Fruit fly (Drosophila melanogaster) whole organism, wandering third instar larva: Measurements from ENCODE around the gene CG31817.
A peak's percentile ranks its signal among the peaks of the same experiment; 100 is the strongest.

Source experiments
- Abd-B ChIP-seq: fragments of >200 bp; optimal IDR thresholded peaks from 2 replicates; lab custom pipeline; 2017; ENCODE audit warnings: missing biosample characterization, missing genetic modification characterization
- CG32264 ChIP-seq: fragments of 200-800 bp; sonication (Bioruptor generic); optimal IDR thresholded peaks from 2 replicates; lab custom pipeline; 2016; ENCODE audit warnings: missing biosample characterization, missing genetic modification characterization
- CG9705 ChIP-seq: fragments of 200-800 bp; sonication (Bioruptor generic); optimal IDR thresholded peaks from 2 replicates; lab custom pipeline; 2018; ENCODE audit warnings: missing biosample characterization, mild to moderate bottlenecking, missing genetic modification characterization
- CrebA ChIP-seq: fragments of 200-800 bp; sonication (Bioruptor generic); optimal IDR thresholded peaks from 2 replicates; lab custom pipeline; 2016; ENCODE audit warnings: missing biosample characterization, mild to moderate bottlenecking, missing genetic modification characterization, borderline replicate concordance
- Dfd ChIP-seq: fragments of >200 bp; optimal IDR thresholded peaks from 2 replicates; lab custom pipeline; 2017; ENCODE audit warnings: missing biosample characterization, missing genetic modification characterization
- Dif ChIP-seq: fragments of 200-275, 200-300 bp; sonication (Bioruptor generic); optimal IDR thresholded peaks from 2 replicates; lab custom pipeline; 2018; ENCODE audit warnings: missing biosample characterization, missing genetic modification characterization; ENCODE audit not compliant: partially characterized antibody
- GATAd ChIP-seq: sonication (Bioruptor generic); optimal IDR thresholded peaks from 2 replicates; lab custom pipeline; 2016; ENCODE audit warnings: missing biosample characterization, missing genetic modification characterization
- HLH106 ChIP-seq: fragments of 200-800 bp; optimal IDR thresholded peaks from 3 replicates; lab custom pipeline; 2019; ENCODE audit warnings: missing biosample characterization, mild to moderate bottlenecking, missing genetic modification characterization, moderate library complexity
- Hnf4 ChIP-seq: fragments of 200-800 bp; sonication (Bioruptor generic); optimal IDR thresholded peaks from 2 replicates; lab custom pipeline; 2016; ENCODE audit warnings: missing biosample characterization, mild to moderate bottlenecking, missing genetic modification characterization
- Hr78 ChIP-seq: fragments of >200 bp; optimal IDR thresholded peaks from 2 replicates; lab custom pipeline; 2017; ENCODE audit warnings: missing biosample characterization, missing genetic modification characterization
- Hr83 ChIP-seq: fragments of 200-300 bp; sonication (Bioruptor generic); optimal IDR thresholded peaks from 2 replicates; lab custom pipeline; 2016; ENCODE audit warnings: missing biosample characterization, mild to moderate bottlenecking, missing genetic modification characterization, moderate library complexity; ENCODE audit not compliant: poor library complexity, severe bottlenecking
- Jra ChIP-seq: sonication (Bioruptor generic); optimal IDR thresholded peaks from 2 replicates; lab custom pipeline; 2016; ENCODE audit warnings: missing biosample characterization, missing genetic modification characterization
- Mio ChIP-seq: sonication (Bioruptor generic); optimal IDR thresholded peaks from 2 replicates; lab custom pipeline; 2016; ENCODE audit warnings: missing biosample characterization, missing genetic modification characterization
- N ChIP-seq: fragments of >200 bp; optimal IDR thresholded peaks from 2 replicates; lab custom pipeline; 2018; ENCODE audit warnings: missing biosample characterization, missing external identifiers, missing genetic modification characterization
- OdsH ChIP-seq: fragments of 200-800 bp; sonication (Bioruptor generic); optimal IDR thresholded peaks from 2 replicates; lab custom pipeline; 2016; ENCODE audit warnings: missing biosample characterization, mild to moderate bottlenecking, missing genetic modification characterization
- Rel ChIP-seq, 2 experiments: fragments of 200-800 bp; sonication (Bioruptor generic) in 1 of 2; optimal IDR thresholded peaks; 2 replicates in 1 of 2; 3 replicates in 1 of 2; lab custom pipeline; 2016 to 2019; ENCODE audit warnings: mild to moderate bottlenecking in 2 of 2, missing biosample characterization in 2 of 2, missing genetic modification characterization in 2 of 2, moderate library complexity in 1 of 2
- Sp1 ChIP-seq: fragments of 200-800 bp; sonication (Bioruptor generic); optimal IDR thresholded peaks from 3 replicates; lab custom pipeline; 2019; ENCODE audit warnings: missing biosample characterization, mild to moderate bottlenecking, missing genetic modification characterization, moderate library complexity
- br ChIP-seq: fragments of 200-800 bp; sonication (Bioruptor generic); optimal IDR thresholded peaks from 2 replicates; lab custom pipeline; 2016; ENCODE audit warnings: missing biosample characterization, missing genetic modification characterization
- brk ChIP-seq: fragments of 200-800 bp; sonication (Bioruptor generic); optimal IDR thresholded peaks from 2 replicates; lab custom pipeline; 2016; ENCODE audit warnings: missing biosample characterization, mild to moderate bottlenecking, missing genetic modification characterization
- dl ChIP-seq, 2 experiments: fragments of 175-275, 200-275 bp in 1 of 2; fragments of 200-275 bp in 1 of 2; sonication (Bioruptor generic); optimal IDR thresholded peaks; lab custom pipeline; 2018; ENCODE audit warnings: mild to moderate bottlenecking in 2 of 2, missing biosample characterization in 2 of 2, missing genetic modification characterization in 2 of 2, moderate library complexity in 2 of 2; ENCODE audit not compliant: partially characterized antibody in 2 of 2, insufficient read depth in 1 of 2
- dmrt93B ChIP-seq: fragments of 200-800 bp; sonication (Bioruptor generic); optimal IDR thresholded peaks from 2 replicates; lab custom pipeline; 2018; ENCODE audit warnings: missing biosample characterization, mild to moderate bottlenecking, missing genetic modification characterization
- dsf ChIP-seq: sonication (Bioruptor generic); optimal IDR thresholded peaks from 2 replicates; lab custom pipeline; 2016; ENCODE audit warnings: missing biosample characterization, missing genetic modification characterization, borderline replicate concordance
- ey ChIP-seq: fragments of 200-800 bp; sonication (Bioruptor generic); optimal IDR thresholded peaks from 2 replicates; lab custom pipeline; 2016; ENCODE audit warnings: missing biosample characterization, missing genetic modification characterization
- foxo ChIP-seq, 2 experiments: fragments of 200-800 bp; sonication (Bioruptor generic); optimal IDR thresholded peaks; 2 replicates in 1 of 2; 3 replicates in 1 of 2; lab custom pipeline; 2016 to 2017; ENCODE audit warnings: missing biosample characterization in 2 of 2, missing genetic modification characterization in 2 of 2
- fru ChIP-seq: fragments of 200-800 bp; sonication (Bioruptor generic); optimal IDR thresholded peaks from 3 replicates; lab custom pipeline; 2016; ENCODE audit warnings: missing biosample characterization, mild to moderate bottlenecking, missing genetic modification characterization
- h ChIP-seq: fragments of 200-800 bp; sonication (Bioruptor generic); optimal IDR thresholded peaks from 3 replicates; lab custom pipeline; 2016; ENCODE audit warnings: missing biosample characterization, mild to moderate bottlenecking, missing genetic modification characterization
- jim ChIP-seq: fragments of 175-275, 200-325 bp; sonication (Bioruptor generic); optimal IDR thresholded peaks from 2 replicates; lab custom pipeline; 2016; ENCODE audit warnings: missing biosample characterization, mild to moderate bottlenecking, missing genetic modification characterization
- lola ChIP-seq: fragments of >200 bp; optimal IDR thresholded peaks from 2 replicates; lab custom pipeline; 2017; ENCODE audit warnings: missing biosample characterization, missing genetic modification characterization
- pan ChIP-seq: fragments of >200 bp; optimal IDR thresholded peaks from 2 replicates; lab custom pipeline; 2017
- psq ChIP-seq: fragments of 200-800 bp; sonication (Bioruptor generic); optimal IDR thresholded peaks from 3 replicates; lab custom pipeline; 2017; ENCODE audit warnings: missing biosample characterization, mild to moderate bottlenecking, missing genetic modification characterization, moderate library complexity
- rgr ChIP-seq: fragments of 200-800 bp; sonication (Bioruptor generic); optimal IDR thresholded peaks from 3 replicates; lab custom pipeline; 2016; ENCODE audit warnings: missing biosample characterization, mild to moderate bottlenecking, missing genetic modification characterization
- sage ChIP-seq: fragments of 200-800 bp; sonication (Bioruptor generic); optimal IDR thresholded peaks from 2 replicates; lab custom pipeline; 2016; ENCODE audit warnings: missing biosample characterization, mild to moderate bottlenecking, missing genetic modification characterization
- sv ChIP-seq: fragments of 200-800 bp; sonication (Bioruptor generic); optimal IDR thresholded peaks from 3 replicates; lab custom pipeline; 2016; ENCODE audit warnings: missing biosample characterization, missing genetic modification characterization
- tai ChIP-seq: sonication (Bioruptor generic); optimal IDR thresholded peaks from 2 replicates; lab custom pipeline; 2016; ENCODE audit warnings: missing biosample characterization, missing genetic modification characterization
- usp ChIP-seq: fragments of >200 bp; optimal IDR thresholded peaks from 2 replicates; lab custom pipeline; 2017; ENCODE audit warnings: missing biosample characterization, missing genetic modification characterization
- woc ChIP-seq: sonication (Bioruptor generic); optimal IDR thresholded peaks from 2 replicates; lab custom pipeline; 2016; ENCODE audit warnings: missing biosample characterization, mild to moderate bottlenecking, missing genetic modification characterization

Gene CG31817

DNA sequence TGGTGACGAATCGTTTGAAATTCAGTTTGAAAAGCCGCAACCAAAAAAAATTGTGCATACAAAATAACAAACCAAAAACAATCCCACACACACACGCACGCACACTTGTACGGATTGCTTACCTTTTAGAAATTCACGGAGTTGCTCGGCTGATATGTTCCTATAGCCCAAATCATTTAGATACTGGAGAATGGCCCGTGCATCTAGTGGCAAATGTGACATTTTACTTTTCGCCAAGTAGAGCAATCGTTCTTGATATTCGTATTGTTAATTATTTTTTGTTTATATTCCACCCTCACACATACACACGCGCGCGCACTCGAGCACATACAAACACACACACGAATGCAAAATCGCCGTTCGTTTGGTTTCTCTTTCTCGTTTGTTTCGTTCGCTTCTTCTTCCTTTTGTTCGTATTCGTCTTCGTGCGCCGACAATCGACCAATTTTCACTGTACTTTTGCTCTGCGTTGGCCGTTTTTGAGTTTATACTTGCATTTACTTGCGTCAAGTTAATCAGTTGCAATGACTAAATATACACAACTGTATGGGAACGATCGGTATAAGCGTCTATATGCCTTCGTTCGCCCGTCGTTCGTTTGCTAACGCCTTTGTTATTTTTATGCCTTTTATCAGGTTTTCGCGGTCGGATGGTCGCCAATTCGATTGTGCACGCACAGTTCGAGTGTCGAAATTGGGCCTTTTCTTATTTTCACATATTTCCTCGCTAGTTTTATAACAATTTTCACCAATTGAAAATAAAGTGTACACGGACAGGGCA lies 14.3 kb upstream of the CG31817 start:
- TF ChIP-seq Dfd (peak; percentile 23), Jra (GFP tag; lab: Kevin White, UChicago) (no peak)

DNA sequence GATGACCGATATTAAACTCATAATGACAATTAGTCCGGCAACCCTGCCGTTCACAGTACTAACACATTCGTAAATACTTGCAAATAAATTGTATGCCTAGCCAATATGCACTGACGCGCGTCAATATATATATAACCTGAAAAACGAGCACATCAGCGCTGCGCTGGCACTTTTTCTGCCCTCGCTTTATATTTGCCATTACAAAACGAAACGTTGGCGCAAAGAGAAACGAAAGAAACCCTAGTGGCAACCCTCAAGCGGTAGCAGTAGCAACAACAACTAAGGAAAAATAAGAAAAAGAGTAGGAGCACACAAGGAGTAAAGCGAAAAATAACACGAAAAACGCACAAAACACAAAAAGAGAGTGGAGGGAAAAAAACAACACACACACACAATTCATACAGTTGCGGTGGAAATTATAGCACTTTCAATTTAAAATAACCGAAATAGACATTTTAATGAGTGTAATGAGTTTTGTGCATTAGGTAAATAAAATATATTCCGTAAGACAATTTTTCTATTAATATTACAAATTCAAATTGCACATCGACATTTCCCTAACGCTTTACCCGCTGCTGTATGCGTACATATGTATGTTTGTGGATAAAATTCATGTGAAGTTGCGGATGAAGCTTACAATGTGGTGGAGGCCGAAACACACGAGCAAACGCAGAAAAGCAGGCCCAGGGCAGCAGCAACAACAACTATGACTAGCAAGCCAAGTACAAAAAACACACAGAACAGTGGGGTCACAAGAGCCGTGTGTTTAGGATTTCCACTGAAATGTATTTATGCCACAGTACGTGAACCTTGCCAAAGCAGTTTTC lies 13.3 kb upstream of the CG31817 start:
- TF ChIP-seq dmrt93B (peak; percentile 98), Sp1 (GFP tag; lab: Kevin White, UChicago) (peak; percentile 100), CG9705 (peak; percentile 98), br (GFP tag; lab: Kevin White, UChicago) (peak; percentile 99), rgr (GFP tag; lab: Kevin White, UChicago) (peak; percentile 99), Rel (GFP tag; optimal IDR thresholded peaks at IDR 0.05; lab: Kevin White, UChicago) (peak; percentile 95), Rel (tag; optimal IDR thresholded peaks at IDR 0.05; lab: Kevin White, UChicago) (peak; percentile 93), Dfd (peak; percentile 91), h (peak; percentile 99), lola (no peak), sv (GFP tag; lab: Kevin White, UChicago) (peak; percentile 99), N (no peak), Jra (GFP tag; lab: Kevin White, UChicago) (peak; percentile 98), CrebA (peak; percentile 96), brk (GFP tag; lab: Kevin White, UChicago) (peak; percentile 98), Abd-B (GFP tag; lab: Kevin White, UChicago) (no peak), fru (GFP tag; lab: Kevin White, UChicago) (peak; percentile 99), tai (peak; percentile 96), jim (GFP tag; lab: Kevin White, UChicago) (peak; percentile 44), sage (GFP tag; lab: Kevin White, UChicago) (peak; percentile 98), woc (GFP tag; lab: Kevin White, UChicago) (peak; percentile 99), pan (lab: Kevin White, UChicago) (no peak), Hr83 (GFP tag; lab: Kevin White, UChicago) (peak; percentile 47), usp (GFP tag; lab: Kevin White, UChicago) (no peak), Mio (GFP tag; lab: Kevin White, UChicago) (peak; percentile 89), CG32264 (GFP tag; lab: Kevin White, UChicago) (peak; percentile 95), Hnf4 (GFP tag; lab: Kevin White, UChicago) (peak; percentile 98), dl (GFP tag; optimal IDR thresholded peaks at IDR 0.05; lab: Kevin White, UChicago; ENCODE audit: insufficient read depth in 1 of 2, partially characterized antibody in 2 of 2) (no peak), Dif (GFP tag; lab: Kevin White, UChicago) (no peak), foxo (GFP tag; optimal IDR thresholded peaks at IDR 0.05; lab: Kevin White, UChicago) (peak; percentile 93 to 99), OdsH (peak; percentile 99), psq (GFP tag; lab: Kevin White, UChicago) (peak; percentile 100), Hr78 (no peak), HLH106 (tag; lab: Kevin White, UChicago) (peak; percentile 99), GATAd (GFP tag; lab: Kevin White, UChicago) (peak; percentile 92), ey (GFP tag; lab: Kevin White, UChicago) (peak; percentile 99), dsf (GFP tag; lab: Kevin White, UChicago) (peak; percentile 90)
- TF ChIP-seq, all 38 proteins: peak for 28
